Fruit fly (Drosophila melanogaster) whole organism, embryonic: ENCODE results near the gene Kaz-m1.

ENCODE experiments used
- Atf3 ChIP-seq: fragments of 200-800 bp; sonication (Bioruptor generic); optimal IDR thresholded peaks from 3 replicates; lab custom pipeline; 2016; ENCODE audit warnings: missing biosample characterization, missing genetic modification characterization
- B-H2 ChIP-seq: fragments of 200-800 bp; sonication (Bioruptor generic); optimal IDR thresholded peaks from 2 replicates; lab custom pipeline; 2018; ENCODE audit warnings: missing biosample characterization, mild to moderate bottlenecking, missing genetic modification characterization
- Bgb ChIP-seq: fragments of 200-800 bp; sonication (Bioruptor generic); IDR thresholded peaks from 2 replicates; pipeline ENCODE4 v1.3.6; 2022; ENCODE audit warnings: missing biosample characterization, missing genetic modification characterization; ENCODE audit not compliant: partially characterized antibody
- CG12299 ChIP-seq: fragments of 200-800 bp; sonication (Bioruptor generic); optimal IDR thresholded peaks from 2 replicates; lab custom pipeline; 2018; ENCODE audit warnings: missing biosample characterization, mild to moderate bottlenecking, missing genetic modification characterization
- CG12744 ChIP-seq: fragments of 200-800 bp; sonication (Bioruptor generic); optimal IDR thresholded peaks from 2 replicates; lab custom pipeline; 2016; ENCODE audit warnings: missing biosample characterization, missing genetic modification characterization
- CG13894 ChIP-seq: fragments of 200-800 bp; sonication (Bioruptor generic); optimal IDR thresholded peaks from 3 replicates; lab custom pipeline; 2018; ENCODE audit warnings: missing biosample characterization, mild to moderate bottlenecking, missing genetic modification characterization, moderate library complexity
- CG15073 ChIP-seq: fragments of 200-800 bp; sonication (Bioruptor generic); optimal IDR thresholded peaks from 2 replicates; lab custom pipeline; 2016; ENCODE audit warnings: missing biosample characterization, missing genetic modification characterization
- CG16779 ChIP-seq: fragments of 200-800 bp; sonication (Bioruptor generic); IDR thresholded peaks from 2 replicates; pipeline ENCODE4 v1.3.6; 2022; ENCODE audit warnings: missing biosample characterization, missing genetic modification characterization
- CG17361 ChIP-seq: fragments of 200-800 bp; sonication (Bioruptor generic); IDR thresholded peaks from 3 replicates; pipeline ENCODE4 v1.3.6; 2022; ENCODE audit warnings: missing biosample characterization, missing genetic modification characterization
- CG17385 ChIP-seq: fragments of 200-800 bp; sonication (Bioruptor generic); optimal IDR thresholded peaks from 3 replicates; lab custom pipeline; 2018; ENCODE audit warnings: missing biosample characterization, mild to moderate bottlenecking, missing genetic modification characterization
- CG18262 ChIP-seq: fragments of 200-800 bp; optimal IDR thresholded peaks from 3 replicates; lab custom pipeline; 2019; ENCODE audit warnings: missing biosample characterization, mild to moderate bottlenecking, missing genetic modification characterization, moderate library complexity
- CG18764 ChIP-seq: fragments of 200-800 bp; sonication (Bioruptor generic); optimal IDR thresholded peaks from 3 replicates; lab custom pipeline; 2016; ENCODE audit warnings: missing biosample characterization, missing genetic modification characterization
- CG32772 ChIP-seq: fragments of 200-800 bp; sonication (Bioruptor generic); IDR thresholded peaks from 2 replicates; pipeline ENCODE4 v1.3.6; 2022; ENCODE audit warnings: missing biosample characterization, missing genetic modification characterization
- CG34376 ChIP-seq: fragments of 200-800 bp; sonication (Bioruptor generic); optimal IDR thresholded peaks from 2 replicates; lab custom pipeline; 2018; ENCODE audit warnings: missing biosample characterization, mild to moderate bottlenecking, missing genetic modification characterization
- CG6175 ChIP-seq: fragments of 200-800 bp; sonication (Bioruptor generic); IDR thresholded peaks from 3 replicates; pipeline ENCODE4 v1.3.6; 2022; ENCODE audit warnings: missing biosample characterization, missing genetic modification characterization
- CG6683 ChIP-seq: fragments of 200-800 bp; sonication (Bioruptor generic); optimal IDR thresholded peaks from 2 replicates; lab custom pipeline; 2017; ENCODE audit warnings: missing biosample characterization, mild to moderate bottlenecking, missing genetic modification characterization, missing genetic modification reagents
- CG7357 ChIP-seq: fragments of 200-800 bp; sonication (Bioruptor generic); IDR thresholded peaks from 3 replicates; pipeline ENCODE4 v1.3.6; 2022; ENCODE audit warnings: missing biosample characterization, missing genetic modification characterization
- CG8359 ChIP-seq: fragments of 200-800 bp; sonication (Bioruptor generic); optimal IDR thresholded peaks from 2 replicates; lab custom pipeline; 2017; ENCODE audit warnings: missing biosample characterization, mild to moderate bottlenecking, missing genetic modification characterization, borderline replicate concordance
- CG8388 ChIP-seq: fragments of 200-800 bp; sonication (Bioruptor generic); optimal IDR thresholded peaks from 2 replicates; lab custom pipeline; 2019; ENCODE audit warnings: missing biosample characterization, mild to moderate bottlenecking, missing genetic modification characterization, moderate library complexity
- CG9215 ChIP-seq: fragments of 200-800 bp; sonication (Bioruptor generic); IDR thresholded peaks from 2 replicates; pipeline ENCODE4 v1.3.6; 2022; ENCODE audit warnings: missing biosample characterization, missing genetic modification characterization
- CG9609 ChIP-seq: fragments of 200-800 bp; sonication (Bioruptor generic); optimal IDR thresholded peaks from 3 replicates; lab custom pipeline; 2016; ENCODE audit warnings: missing biosample characterization, missing genetic modification characterization
- CG9932 ChIP-seq: fragments of 200-800 bp; sonication (Bioruptor generic); IDR thresholded peaks from 2 replicates; pipeline ENCODE4 v1.3.6; 2022; ENCODE audit warnings: missing biosample characterization, missing genetic modification characterization
- CkIIα-i1 ChIP-seq: fragments of 200-800 bp; sonication (Bioruptor generic); IDR thresholded peaks from 2 replicates; pipeline ENCODE4 v1.3.6; 2022; ENCODE audit warnings: missing biosample characterization, missing genetic modification characterization
- CrebB ChIP-seq: fragments of 200-800 bp; sonication (Bioruptor generic); optimal IDR thresholded peaks from 3 replicates; lab custom pipeline; 2018; ENCODE audit warnings: missing biosample characterization, mild to moderate bottlenecking, missing genetic modification characterization
- Dfd ChIP-seq, 2 experiments: fragments of >200 bp; optimal IDR thresholded peaks; 2 replicates each; lab custom pipeline; 2017; ENCODE audit warnings: missing biosample characterization in 2 of 2, missing genetic modification characterization in 2 of 2
- E2f2 ChIP-seq: fragments of 200-800 bp; sonication (Bioruptor generic); IDR thresholded peaks from 2 replicates; pipeline ENCODE4 v1.3.6; 2022; ENCODE audit warnings: missing biosample characterization, missing genetic modification characterization
- HLH54F ChIP-seq: fragments of 200-800 bp; sonication (Bioruptor generic); optimal IDR thresholded peaks from 3 replicates; lab custom pipeline; 2016; ENCODE audit warnings: missing biosample characterization, missing genetic modification characterization
- Hr3 ChIP-seq: fragments of 200-800 bp; sonication (Bioruptor generic); optimal IDR thresholded peaks from 3 replicates; lab custom pipeline; 2016; ENCODE audit warnings: missing biosample characterization, missing genetic modification characterization
- MBD-R2 ChIP-seq: fragments of 200-800 bp; sonication (Bioruptor generic); IDR thresholded peaks from 2 replicates; pipeline ENCODE4 v1.3.6; 2022; ENCODE audit warnings: missing biosample characterization, missing genetic modification characterization
- Mes4 ChIP-seq: fragments of 200-800 bp; sonication (Bioruptor generic); optimal IDR thresholded peaks from 2 replicates; lab custom pipeline; 2016; ENCODE audit warnings: missing biosample characterization, missing genetic modification characterization
- PHDP ChIP-seq: fragments of 200-800 bp; sonication (Bioruptor generic); optimal IDR thresholded peaks from 3 replicates; lab custom pipeline; 2018; ENCODE audit warnings: missing biosample characterization, mild to moderate bottlenecking, missing genetic modification characterization, moderate library complexity
- Ssrp ChIP-seq: fragments of 200-800 bp; sonication (Bioruptor generic); optimal IDR thresholded peaks from 2 replicates; lab custom pipeline; 2018; ENCODE audit warnings: missing biosample characterization, mild to moderate bottlenecking, missing genetic modification characterization, moderate library complexity
- abd-A ChIP-seq: fragments of 200-800 bp; sonication (Bioruptor generic); optimal IDR thresholded peaks from 3 replicates; lab custom pipeline; 2019; ENCODE audit warnings: missing biosample characterization, mild to moderate bottlenecking, missing genetic modification characterization, moderate library complexity
- az2 ChIP-seq: fragments of 200-800 bp; sonication (Bioruptor generic); optimal IDR thresholded peaks from 3 replicates; lab custom pipeline; 2016; ENCODE audit warnings: missing biosample characterization, missing genetic modification characterization
- bbx ChIP-seq: fragments of 200-800 bp; sonication (Bioruptor generic); IDR thresholded peaks from 2 replicates; pipeline ENCODE4 v1.3.6; 2022; ENCODE audit warnings: missing biosample characterization, missing genetic modification characterization; ENCODE audit not compliant: partially characterized antibody
- dysf ChIP-seq: fragments of 200-800 bp; sonication (Bioruptor generic); IDR thresholded peaks from 3 replicates; pipeline ENCODE4 v1.3.6; 2022; ENCODE audit warnings: missing biosample characterization, missing genetic modification characterization
- gro ChIP-seq: fragments of 200-800 bp; sonication (Bioruptor generic); optimal IDR thresholded peaks from 2 replicates; lab custom pipeline; 2016; ENCODE audit warnings: missing biosample characterization, missing genetic modification characterization
- jing ChIP-seq: fragments of 200-800 bp; sonication (Bioruptor generic); optimal IDR thresholded peaks from 2 replicates; lab custom pipeline; 2018; ENCODE audit warnings: missing biosample characterization, mild to moderate bottlenecking, missing genetic modification characterization
- kay ChIP-seq: fragments of 200-800 bp; sonication (Bioruptor generic); optimal IDR thresholded peaks from 2 replicates; lab custom pipeline; 2016; ENCODE audit warnings: missing biosample characterization, missing genetic modification characterization
- lmd ChIP-seq: fragments of 200-800 bp; sonication (Bioruptor generic); IDR thresholded peaks from 2 replicates; pipeline ENCODE4 v1.3.6; 2022; ENCODE audit warnings: missing biosample characterization, missing genetic modification characterization
- mirr ChIP-seq: fragments of 200-800 bp; sonication (Bioruptor generic); optimal IDR thresholded peaks from 3 replicates; lab custom pipeline; 2018; ENCODE audit warnings: missing biosample characterization, mild to moderate bottlenecking, missing genetic modification characterization
- pfk ChIP-seq: fragments of 200-800 bp; sonication (Bioruptor generic); optimal IDR thresholded peaks from 2 replicates; lab custom pipeline; 2018; ENCODE audit warnings: missing biosample characterization, mild to moderate bottlenecking, missing genetic modification characterization, moderate library complexity
- pho ChIP-seq: fragments of 200-800 bp; sonication (Bioruptor generic); optimal IDR thresholded peaks from 2 replicates; lab custom pipeline; 2016; ENCODE audit warnings: missing biosample characterization, missing genetic modification characterization
- ro ChIP-seq: fragments of 200-800 bp; sonication (Bioruptor generic); IDR thresholded peaks from 2 replicates; pipeline ENCODE4 v1.3.6; 2022; ENCODE audit warnings: missing biosample characterization, missing genetic modification characterization
- run ChIP-seq: fragments of 200-800 bp; sonication (Bioruptor generic); optimal IDR thresholded peaks from 3 replicates; lab custom pipeline; 2018; ENCODE audit warnings: missing biosample characterization, mild to moderate bottlenecking, missing genetic modification characterization
- tap ChIP-seq: fragments of 200-800 bp; optimal IDR thresholded peaks from 3 replicates; lab custom pipeline; 2019; ENCODE audit warnings: missing biosample characterization, mild to moderate bottlenecking, missing genetic modification characterization, moderate library complexity
- toy ChIP-seq: fragments of 200-800 bp; sonication (Bioruptor generic); IDR thresholded peaks from 2 replicates; pipeline ENCODE4 v1.3.6; 2022; ENCODE audit warnings: missing biosample characterization, missing genetic modification characterization
- vfl ChIP-seq: fragments of 200-800 bp; sonication (Bioruptor generic); optimal IDR thresholded peaks from 2 replicates; lab custom pipeline; 2016; ENCODE audit warnings: missing biosample characterization, missing genetic modification characterization
- zen2 ChIP-seq: fragments of 200-800 bp; sonication (Bioruptor generic); IDR thresholded peaks from 3 replicates; pipeline ENCODE4 v1.3.6; 2022; ENCODE audit warnings: missing biosample characterization, missing genetic modification characterization; ENCODE audit not compliant: partially characterized antibody

Kaz-m1 gene

DNA sequence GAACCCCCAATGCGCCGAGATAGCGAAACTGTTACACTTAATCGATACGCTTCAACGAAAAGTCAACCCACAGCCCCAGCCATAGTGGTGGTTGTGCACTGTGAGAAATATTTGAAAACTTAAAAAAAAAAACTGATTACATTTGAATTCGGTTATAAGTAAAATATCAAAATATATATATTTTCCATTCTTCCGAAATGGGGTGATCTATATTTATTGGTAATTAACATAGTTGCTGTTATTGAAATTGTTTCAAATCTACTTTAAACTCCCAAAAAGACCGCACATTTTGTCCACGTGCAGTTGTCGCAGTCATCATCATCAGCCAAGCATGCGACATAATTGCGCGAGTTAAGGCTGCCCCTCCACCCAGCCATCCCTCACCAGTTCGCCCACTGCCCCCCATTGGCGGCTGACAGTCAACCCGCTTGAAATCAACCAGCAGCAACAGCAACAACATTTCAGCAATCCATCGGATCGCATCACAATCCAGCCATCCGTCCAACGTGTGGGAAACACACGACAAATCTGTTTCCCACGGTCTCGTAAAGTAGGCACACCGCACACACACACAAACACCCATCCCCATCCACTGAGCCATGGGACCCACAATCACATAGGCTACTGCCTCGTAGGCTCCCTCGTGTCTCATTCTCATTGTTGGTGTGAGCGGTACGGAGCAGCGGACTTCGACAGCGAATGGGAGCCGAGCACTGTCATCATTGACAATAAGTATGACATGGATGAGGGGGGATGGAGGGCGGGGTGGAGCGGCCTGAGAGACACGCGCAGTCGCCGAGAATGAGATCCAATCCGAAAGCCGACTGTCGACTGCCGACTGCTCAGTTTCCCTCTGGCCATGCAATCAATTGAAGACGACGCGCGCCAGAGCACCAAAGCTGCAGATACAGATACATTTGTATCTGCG, 6.0 kb downstream of the Kaz-m1 start (continued):
- TF ChIP-seq Ssrp (peak; percentile 76), CG8359 (peak; percentile 22), CG9215 (GFP tag; lab: Robert Waterston, UW) (no peak; the same call in 1 of the 2 replicates), HLH54F (GFP tag; lab: Kevin White, UChicago) (no peak), CG9932 (GFP tag; lab: Robert Waterston, UW) (no peak), CG12299 (tag; lab: Kevin White, UChicago) (no peak), gro (GFP tag; lab: Kevin White, UChicago) (peak; percentile 62), mirr (GFP tag; lab: Kevin White, UChicago) (peak; percentile 33), lmd (GFP tag; lab: Robert Waterston, UW) (peak; percentile 63), Hr3 (GFP tag; lab: Kevin White, UChicago) (peak; percentile 57), abd-A (tag; lab: Kevin White, UChicago) (peak; percentile 87), pho (GFP tag; lab: Kevin White, UChicago) (no peak), pfk (GFP tag; lab: Kevin White, UChicago) (no peak), Atf3 (GFP tag; lab: Kevin White, UChicago) (no peak), B-H2 (GFP tag; lab: Kevin White, UChicago) (no peak), bbx (GFP tag; lab: Robert Waterston, UW) (0 out of 2 replicates have a peak, but pooled peaks have one; percentile 51), CkIIα-i1 (GFP tag; lab: Robert Waterston, UW) (no peak), CG17385 (GFP tag; lab: Kevin White, UChicago) (peak; percentile 65), CG34376 (GFP tag; lab: Kevin White, UChicago) (no peak), CG6683 (peak; percentile 38), PHDP (peak; percentile 79), MBD-R2 (GFP tag; lab: Robert Waterston, UW) (no peak; the same call in 1 of the 2 replicates), ro (GFP tag; lab: Robert Waterston, UW) (no peak), vfl (GFP tag; lab: Kevin White, UChicago) (no peak), az2 (GFP tag; lab: Kevin White, UChicago) (peak; percentile 67), CG17361 (GFP tag; lab: Robert Waterston, UW) (peak; percentile 78; the same call in 2 of the 3 replicates), CG15073 (GFP tag; lab: Kevin White, UChicago) (no peak), dysf (GFP tag; lab: Robert Waterston, UW) (peak; percentile 68), CG12744 (no peak), tap (tag; lab: Kevin White, UChicago) (peak; percentile 1), CrebB (tag; lab: Kevin White, UChicago) (no peak), Dfd (GFP tag; optimal IDR thresholded peaks at IDR 0.05; lab: Kevin White, UChicago) (no peak), CG7357 (no peak), CG16779 (GFP tag; lab: Robert Waterston, UW) (no peak), CG13894 (peak; percentile 16), CG18764 (peak; percentile 40), CG32772 (GFP tag; lab: Robert Waterston, UW) (peak; percentile 70), CG9609 (GFP tag; lab: Kevin White, UChicago) (no peak), zen2 (GFP tag; lab: Robert Waterston, UW) (0 out of 3 replicates have a peak, but pooled peaks have one; percentile 38), run (tag; lab: Kevin White, UChicago) (peak; percentile 63), Bgb (GFP tag; lab: Robert Waterston, UW) (peak; percentile 33; the same call in 1 of the 2 replicates), Mes4 (no peak), CG6175 (GFP tag; lab: Robert Waterston, UW) (no peak), E2f2 (GFP tag; lab: Robert Waterston, UW) (peak; percentile 26; the same call in 1 of the 2 replicates), CG8388 (GFP tag; lab: Kevin White, UChicago) (peak; percentile 76), CG18262 (tag; lab: Kevin White, UChicago) (peak; percentile 73), toy (GFP tag; lab: Robert Waterston, UW) (no peak), kay (no peak), jing (GFP tag; lab: Kevin White, UChicago) (peak; percentile 14)
